Fruit fly (Drosophila melanogaster) Kc167 (cell line): ENCODE results near the gene grnd.

ENCODE experiments used
- Sin3A ChIP-seq: fragments of >200 bp; optimal IDR thresholded peaks from 2 replicates; lab custom pipeline; 2018; ENCODE audit warnings: missing external identifiers
- h ChIP-seq: fragments of >200 bp; optimal IDR thresholded peaks from 3 replicates; lab custom pipeline; 2018; ENCODE audit warnings: missing external identifiers

DNA sequence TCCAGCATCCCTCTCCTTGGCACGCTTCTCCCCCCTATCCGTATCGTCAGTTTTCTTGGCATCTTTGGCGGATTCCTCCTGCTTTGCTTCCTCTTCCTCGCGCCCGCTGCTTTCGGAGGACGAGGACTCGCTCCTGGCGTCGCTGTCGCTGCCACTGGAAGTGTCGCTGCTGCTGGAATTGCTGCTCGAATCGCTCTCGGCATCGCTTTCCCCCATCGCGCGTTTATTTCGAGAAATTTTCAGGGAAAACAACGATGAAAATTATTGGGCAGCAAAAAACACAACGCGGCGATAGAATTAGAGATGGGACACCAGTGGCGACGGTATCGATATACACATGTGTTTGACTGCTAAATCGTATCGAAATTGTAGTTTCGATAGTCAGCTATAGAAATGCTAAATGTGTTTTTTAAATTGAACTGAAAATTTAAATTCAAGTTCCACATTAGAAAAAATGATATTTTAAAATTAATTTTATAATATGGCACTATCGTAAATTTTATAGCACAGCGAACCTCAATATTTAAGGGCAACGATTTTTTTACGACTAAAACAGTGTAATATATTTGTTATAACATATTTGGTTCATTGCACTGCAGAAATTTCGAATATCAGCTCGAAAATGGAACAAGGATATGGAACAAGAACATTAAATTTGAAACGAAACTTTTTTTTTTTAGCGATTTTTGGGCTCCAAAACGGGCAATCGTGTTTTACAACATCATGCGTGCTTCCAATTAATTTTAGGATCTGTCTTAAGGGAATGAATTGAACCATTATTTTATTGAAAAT lies 36.4 kb upstream of the grnd start, which contains the start of gene ncm:
- TF ChIP-seq h (lab: Kevin White, UChicago) (no peak), Sin3A (lab: Kevin White, UChicago) (no peak)
